Worm (Caenorhabditis elegans) whole organism, late embryonic: Measurements from ENCODE around the gene Y45G5AM.5.

ENCODE experiments used
- C38D4.7 ChIP-seq: fragments of 200-800 bp; sonication (Bioruptor generic); optimal IDR thresholded peaks from 2 replicates; lab custom pipeline; 2018; ENCODE audit warnings: mild to moderate bottlenecking, missing genetic modification characterization, moderate library complexity, missing compliant biosample characterization
- F13H6.1 ChIP-seq: sonication (generic microtip); optimal IDR thresholded peaks from 2 replicates; lab custom pipeline; 2016; ENCODE audit warnings: missing genetic modification characterization, missing compliant biosample characterization
- K02D7.2 ChIP-seq: sonication (generic microtip); optimal IDR thresholded peaks from 2 replicates; lab custom pipeline; 2017; ENCODE audit warnings: mild to moderate bottlenecking, missing genetic modification characterization, missing compliant biosample characterization
- T23F11.4 ChIP-seq: fragments of 200-800 bp; sonication (Bioruptor generic); optimal IDR thresholded peaks from 2 replicates; lab custom pipeline; 2018; ENCODE audit warnings: mild to moderate bottlenecking, missing genetic modification characterization, missing compliant biosample characterization
- Y22D7AL.16 ChIP-seq: sonication (generic microtip); optimal IDR thresholded peaks from 2 replicates; lab custom pipeline; 2016; ENCODE audit warnings: missing genetic modification characterization, missing compliant biosample characterization
- ceh-18 ChIP-seq: sonication (generic microtip); optimal IDR thresholded peaks from 2 replicates; lab custom pipeline; 2016; ENCODE audit warnings: missing genetic modification characterization, missing compliant biosample characterization
- ceh-19 ChIP-seq: fragments of 200-800 bp; sonication (Bioruptor generic); optimal IDR thresholded peaks from 2 replicates; lab custom pipeline; 2018; ENCODE audit warnings: mild to moderate bottlenecking, missing genetic modification characterization, missing compliant biosample characterization
- ceh-2 ChIP-seq: sonication (generic microtip); optimal IDR thresholded peaks from 2 replicates; lab custom pipeline; 2016; ENCODE audit warnings: missing genotype, missing genetic modification characterization, missing compliant biosample characterization
- ceh-22 ChIP-seq: sonication (generic microtip); optimal IDR thresholded peaks from 2 replicates; lab custom pipeline; 2017; ENCODE audit warnings: missing biosample characterization, missing genetic modification characterization
- ceh-24 ChIP-seq: sonication (generic microtip); optimal IDR thresholded peaks from 2 replicates; lab custom pipeline; 2016; ENCODE audit warnings: mild to moderate bottlenecking, missing genetic modification characterization, missing compliant biosample characterization
- ceh-30 ChIP-seq: fragments of 150-350 bp; optimal IDR thresholded peaks from 2 replicates; lab custom pipeline; 2014; ENCODE audit warnings: missing biosample characterization, missing genetic modification characterization
- ceh-31 ChIP-seq: sonication (generic microtip); optimal IDR thresholded peaks from 2 replicates; lab custom pipeline; 2016; ENCODE audit warnings: missing genetic modification characterization, missing compliant biosample characterization
- ceh-48 ChIP-seq: sonication (generic microtip); optimal IDR thresholded peaks from 2 replicates; lab custom pipeline; 2016; ENCODE audit warnings: missing genetic modification characterization, inconsistent platforms, missing compliant biosample characterization
- ceh-6 ChIP-seq: fragments of 200-800 bp; sonication (Bioruptor generic); optimal IDR thresholded peaks from 2 replicates; lab custom pipeline; 2018; ENCODE audit warnings: mild to moderate bottlenecking, missing genetic modification characterization, missing compliant biosample characterization
- ceh-9 ChIP-seq: sonication (generic microtip); optimal IDR thresholded peaks from 2 replicates; lab custom pipeline; 2016; ENCODE audit warnings: mild to moderate bottlenecking, missing genetic modification characterization, inconsistent platforms, missing compliant biosample characterization
- dve-1 ChIP-seq: sonication (generic microtip); optimal IDR thresholded peaks from 2 replicates; lab custom pipeline; 2017; ENCODE audit warnings: antibody characterized with exemption, mild to moderate bottlenecking, missing genetic modification characterization, missing compliant biosample characterization
- elt-2 ChIP-seq: sonication (generic microtip); optimal IDR thresholded peaks from 2 replicates; lab custom pipeline; 2016; ENCODE audit warnings: missing genetic modification reagents, missing genetic modification characterization, missing compliant biosample characterization
- eyg-1 ChIP-seq: sonication (generic microtip); optimal IDR thresholded peaks from 2 replicates; lab custom pipeline; 2016; ENCODE audit warnings: missing genotype, missing genetic modification characterization, missing compliant biosample characterization
- fkh-10 ChIP-seq: fragments of 150-350 bp; optimal IDR thresholded peaks from 2 replicates; lab custom pipeline; 2014; ENCODE audit warnings: missing biosample characterization, missing genetic modification reagents, missing genetic modification characterization
- fkh-6 ChIP-seq: sonication (generic microtip); optimal IDR thresholded peaks from 2 replicates; lab custom pipeline; 2016; ENCODE audit warnings: missing genetic modification characterization, missing compliant biosample characterization
- hlh-13 ChIP-seq: fragments of 200-800 bp; sonication (Bioruptor generic); optimal IDR thresholded peaks from 2 replicates; lab custom pipeline; 2018; ENCODE audit warnings: mild to moderate bottlenecking, missing genetic modification characterization, missing compliant biosample characterization
- hlh-8 ChIP-seq: sonication (generic microtip); optimal IDR thresholded peaks from 2 replicates; lab custom pipeline; 2016; ENCODE audit warnings: missing genotype, missing genetic modification characterization, missing compliant biosample characterization
- madf-2 ChIP-seq: sonication (generic microtip); optimal IDR thresholded peaks from 2 replicates; lab custom pipeline; 2017; ENCODE audit warnings: missing genetic modification characterization, missing compliant biosample characterization
- mec-3 ChIP-seq: sonication (generic microtip); optimal IDR thresholded peaks from 2 replicates; lab custom pipeline; 2016; ENCODE audit warnings: borderline replicate concordance, missing genetic modification characterization, missing compliant biosample characterization
- nhr-232 ChIP-seq: sonication (generic microtip); optimal IDR thresholded peaks from 2 replicates; lab custom pipeline; 2016; ENCODE audit warnings: missing genetic modification characterization, missing compliant biosample characterization
- npax-4 ChIP-seq: sonication (generic microtip); optimal IDR thresholded peaks from 2 replicates; lab custom pipeline; 2016; ENCODE audit warnings: missing genetic modification characterization, missing compliant biosample characterization
- pag-3 ChIP-seq: sonication (generic microtip); optimal IDR thresholded peaks from 2 replicates; lab custom pipeline; 2016; ENCODE audit warnings: missing compliant biosample characterization, missing genetic modification characterization, borderline replicate concordance
- pax-1 ChIP-seq: fragments of 150-350 bp; optimal IDR thresholded peaks from 2 replicates; lab custom pipeline; 2014; ENCODE audit warnings: missing biosample characterization, missing genetic modification characterization
- pha-4 ChIP-seq: fragments of 150-350 bp; optimal IDR thresholded peaks from 2 replicates; lab custom pipeline; 2018; ENCODE audit warnings: missing biosample characterization, missing genetic modification reagents, missing genetic modification characterization
- pqm-1 ChIP-seq: sonication (generic microtip); optimal IDR thresholded peaks from 2 replicates; lab custom pipeline; 2016; ENCODE audit warnings: missing genetic modification characterization, missing compliant biosample characterization
- pros-1 ChIP-seq: fragments of 150-350 bp; optimal IDR thresholded peaks from 2 replicates; lab custom pipeline; 2014; ENCODE audit warnings: missing biosample characterization, missing genetic modification reagents, missing genetic modification characterization
- rnt-1 ChIP-seq: sonication (generic microtip); optimal IDR thresholded peaks from 2 replicates; lab custom pipeline; 2016; ENCODE audit warnings: missing genetic modification characterization, missing compliant biosample characterization
- sox-2 ChIP-seq: fragments of 200-800 bp; sonication (Bioruptor generic); IDR thresholded peaks from 2 replicates; pipeline ENCODE4 v1.3.6; 2022; ENCODE audit warnings: missing genetic modification reagents, missing genetic modification characterization, missing compliant biosample characterization
- syd-9 ChIP-seq: sonication (generic microtip); optimal IDR thresholded peaks from 2 replicates; lab custom pipeline; 2016; ENCODE audit warnings: mild to moderate bottlenecking, missing genetic modification characterization, moderate library complexity, missing compliant biosample characterization
- tbx-7 ChIP-seq: sonication (generic microtip); optimal IDR thresholded peaks from 2 replicates; lab custom pipeline; 2016; ENCODE audit warnings: missing genotype, missing genetic modification characterization, missing compliant biosample characterization
- ttx-3 ChIP-seq: sonication (generic microtip); optimal IDR thresholded peaks from 2 replicates; lab custom pipeline; 2016; ENCODE audit warnings: missing genetic modification reagents, missing genetic modification characterization, missing compliant biosample characterization
- unc-3 ChIP-seq, 2 experiments: fragments of 200-800 bp in 1 of 2; sonication (Bioruptor generic) in 1 of 2; sonication (generic microtip) in 1 of 2; conservative IDR thresholded peaks in 1 of 2; optimal IDR thresholded peaks in 1 of 2; 2 replicates each; pipeline versions ENCODE4 v1.3.6 to Lab custom; 2016 to 2022; ENCODE audit warnings: missing compliant biosample characterization in 2 of 2, missing genetic modification characterization in 2 of 2, missing genetic modification reagents in 1 of 2
- unc-42 ChIP-seq: sonication (generic microtip); optimal IDR thresholded peaks from 2 replicates; lab custom pipeline; 2016; ENCODE audit warnings: missing genotype, missing genetic modification characterization, missing compliant biosample characterization
- unc-86 ChIP-seq: sonication (generic microtip); optimal IDR thresholded peaks from 2 replicates; lab custom pipeline; 2016; ENCODE audit warnings: missing genetic modification characterization, missing compliant biosample characterization
- ztf-16 ChIP-seq: sonication (generic microtip); optimal IDR thresholded peaks from 2 replicates; lab custom pipeline; 2017; ENCODE audit warnings: missing genetic modification characterization, missing compliant biosample characterization

Y45G5AM.5 gene

ce11 chrV:4127435-4127834 is 32.8 kb upstream of the Y45G5AM.5 start, which contains the start of gene T05B4.13:
Gene T05B4.13 (minus strand): TSS chrV:4127535.
- no peak for TF ChIP-seq pqm-1 (tag; lab: Kevin White, UChicago)
- TF ChIP-seq unc-86 (tag; lab: Kevin White, UChicago) = no peak

- TF ChIP-seq T23F11.4 (GFP tag; lab: Kevin White, UChicago) (no peak), pros-1 (tag; lab: Kevin White, UChicago) (no peak), fkh-10 (GFP tag; lab: Kevin White, UChicago) (no peak), mec-3 (no peak), elt-2 (tag; lab: Kevin White, UChicago) (no peak), pax-1 (no peak), ceh-30 (tag; lab: Kevin White, UChicago) (no peak), ceh-31 (tag; lab: Kevin White, UChicago) (no peak), ceh-24 (no peak), ceh-48 (no peak), F13H6.1 (tag; lab: Kevin White, UChicago) (no peak), K02D7.2 (tag; lab: Kevin White, UChicago) (no peak), ceh-9 (tag; lab: Kevin White, UChicago) (no peak), pag-3 (tag; lab: Kevin White, UChicago) (no peak), ceh-19 (GFP tag; lab: Kevin White, UChicago) (no peak), ttx-3 (no peak), C38D4.7 (GFP tag; lab: Kevin White, UChicago) (no peak), rnt-1 (tag; lab: Kevin White, UChicago) (no peak), ceh-22 (no peak)
These were observed 30.6 kb upstream of the Y45G5AM.5 start, which contains the start of gene phat-4 for ce11 chrV:4129604-4130003. Gene phat-4 (plus strand): TSS chrV:4129904.

- TF ChIP-seq dve-1 (tag; lab: Kevin White, UChicago) (peak; percentile 19), sox-2 (GFP tag; lab: Robert Waterston, UW) (no peak)
These were observed 28.7 kb upstream of the Y45G5AM.5 start, which contains the start of gene nhr-57 for ce11 chrV:4131471-4131939. Gene nhr-57 (plus strand): TSS chrV:4131889.

ce11 chrV:4134728-4135127 is 25.5 kb upstream of the Y45G5AM.5 start, which contains the start of gene lgc-1:
Gene lgc-1 (plus strand): TSS chrV:4135028.
- TF ChIP-seq madf-2 = no peak
- no peak for TF ChIP-seq ceh-6
- no peak for TF ChIP-seq C38D4.7 (GFP tag; lab: Kevin White, UChicago)
- TF ChIP-seq eyg-1 = no peak
- TF ChIP-seq F13H6.1 (tag; lab: Kevin White, UChicago) = no peak
- TF ChIP-seq nhr-232 (tag; lab: Kevin White, UChicago) = no peak
- no peak for TF ChIP-seq npax-4 (tag; lab: Kevin White, UChicago)
- no peak for TF ChIP-seq ceh-48
- no peak for TF ChIP-seq syd-9
- TF ChIP-seq ztf-16 = no peak
- TF ChIP-seq hlh-8 (tag; lab: Kevin White, UChicago) = no peak
- no peak for TF ChIP-seq tbx-7 (tag; lab: Kevin White, UChicago)
- TF ChIP-seq mec-3 = no peak
- TF ChIP-seq ceh-19 (GFP tag; lab: Kevin White, UChicago) = no peak
- TF ChIP-seq ceh-18 (tag; lab: Kevin White, UChicago) = no peak
- TF ChIP-seq T23F11.4 (GFP tag; lab: Kevin White, UChicago) = no peak

- TF ChIP-seq ceh-19 (GFP tag; lab: Kevin White, UChicago) (no peak), Y22D7AL.16 (no peak), unc-3 (GFP tag; conservative IDR thresholded peaks at IDR 0.05; lab: Robert Waterston, UW) (no peak), unc-3 (tag; optimal IDR thresholded peaks at IDR 0.05; lab: Kevin White, UChicago) (no peak), ceh-2 (no peak), F13H6.1 (tag; lab: Kevin White, UChicago) (no peak), fkh-6 (tag; lab: Kevin White, UChicago) (no peak), pha-4 (no peak), unc-42 (tag; lab: Kevin White, UChicago) (no peak), sox-2 (GFP tag; lab: Robert Waterston, UW) (no peak), hlh-13 (GFP tag; lab: Kevin White, UChicago) (no peak), ceh-30 (tag; lab: Kevin White, UChicago) (no peak)
These were observed 21.5 kb upstream of the Y45G5AM.5 start, which contains the start of gene lgc-29 for ce11 chrV:4138688-4139087. Gene lgc-29 (plus strand): TSS chrV:4138988.
